Fruit fly (Drosophila melanogaster): Measurements from ENCODE around the gene Tgs1.
A peak's percentile ranks its signal among the peaks of the same experiment; 100 is the strongest.

Gene Tgs1

dm6 chr3R:18243718-18244170 is 11.6 kb upstream of the Tgs1 start (continued):
- TF ChIP-seq tll (GFP tag; optimal IDR thresholded peaks at IDR 0.05) (no peak), org-1 (GFP tag; optimal IDR thresholded peaks at IDR 0.05) (no peak), CG11723 (GFP tag; optimal IDR thresholded peaks at IDR 0.05) (no peak), CG8388 (GFP tag; optimal IDR thresholded peaks at IDR 0.05) (no peak), CG9797 (GFP tag; optimal IDR thresholded peaks at IDR 0.05) (no peak), CrebB (tag; optimal IDR thresholded peaks at IDR 0.05) (peak; percentile 11), fd102C (GFP tag; optimal IDR thresholded peaks at IDR 0.05) (no peak), CG18262 (tag; optimal IDR thresholded peaks at IDR 0.05) (no peak), disco-r (GFP tag; optimal IDR thresholded peaks at IDR 0.05) (no peak), Vsx1 (GFP tag; optimal IDR thresholded peaks at IDR 0.05) (no peak), CG2129 (GFP tag; IDR thresholded peaks at IDR 0.05; ENCODE audit: partially characterized antibody) (no peak), cg (GFP tag; optimal IDR thresholded peaks at IDR 0.05) (no peak), zf30C (GFP tag; optimal IDR thresholded peaks at IDR 0.05) (no peak), hkb (optimal IDR thresholded peaks at IDR 0.05) (no peak), hkb (GFP tag; IDR thresholded peaks at IDR 0.05) (no peak), CG8944 (GFP tag; optimal IDR thresholded peaks at IDR 0.05) (no peak), Hr3 (GFP tag; optimal IDR thresholded peaks at IDR 0.05) (no peak), hth (optimal IDR thresholded peaks at IDR 0.05) (no peak), CG33557 (GFP tag; optimal IDR thresholded peaks at IDR 0.05) (no peak), CG17361 (GFP tag; IDR thresholded peaks at IDR 0.05) (no peak), CG13287 (GFP tag; IDR thresholded peaks at IDR 0.05; ENCODE audit: partially characterized antibody) (no peak), cad (GFP tag; optimal IDR thresholded peaks at IDR 0.05) (no peak), CG7556 (GFP tag; optimal IDR thresholded peaks at IDR 0.05) (no peak), CG4282 (GFP tag; optimal IDR thresholded peaks at IDR 0.05) (peak; percentile 21), CG12236 (GFP tag; optimal IDR thresholded peaks at IDR 0.05) (no peak), wdn (GFP tag; IDR thresholded peaks at IDR 0.05) (0 out of 2 replicates have a peak, but pooled peaks have one; percentile 10), B-H2 (GFP tag; optimal IDR thresholded peaks at IDR 0.05) (peak; percentile 51), CG15011 (GFP tag; optimal IDR thresholded peaks at IDR 0.05) (no peak), eyg (GFP tag; optimal IDR thresholded peaks at IDR 0.05) (no peak), CG10209 (GFP tag; optimal IDR thresholded peaks at IDR 0.05) (no peak), hbn (GFP tag; IDR thresholded peaks at IDR 0.05; ENCODE audit: partially characterized antibody) (no peak), nmo (GFP tag; optimal IDR thresholded peaks at IDR 0.05) (no peak), CkIIα-i1 (GFP tag; IDR thresholded peaks at IDR 0.05) (no peak), CG16779 (GFP tag; IDR thresholded peaks at IDR 0.05) (no peak), CG12391 (tag; optimal IDR thresholded peaks at IDR 0.05) (no peak), fd64A (GFP tag; optimal IDR thresholded peaks at IDR 0.05) (no peak), maf-S (GFP tag; optimal IDR thresholded peaks at IDR 0.05) (peak; percentile 13), stc (GFP tag; IDR thresholded peaks at IDR 0.05) (no peak), Gsc (GFP tag; IDR thresholded peaks at IDR 0.05) (no peak), D19B (GFP tag; optimal IDR thresholded peaks at IDR 0.05) (peak; percentile 6), CG6813 (GFP tag; optimal IDR thresholded peaks at IDR 0.05) (peak; percentile 44), onecut (GFP tag; IDR thresholded peaks at IDR 0.05) (peak; percentile 100), bsh (GFP tag; optimal IDR thresholded peaks at IDR 0.05) (no peak), aop (GFP tag; IDR thresholded peaks at IDR 0.05) (no peak), dpn (GFP tag; optimal IDR thresholded peaks at IDR 0.05) (no peak), CG30431 (GFP tag; optimal IDR thresholded peaks at IDR 0.05) (no peak), Spps (tag; optimal IDR thresholded peaks at IDR 0.05) (no peak), gfzf (GFP tag; optimal IDR thresholded peaks at IDR 0.05) (no peak), eve (GFP tag; optimal IDR thresholded peaks at IDR 0.05) (no peak), CG34422 (GFP tag; IDR thresholded peaks at IDR 0.05) (no peak; the same call in 2 of the 3 replicates), schlank (tag; optimal IDR thresholded peaks at IDR 0.05) (peak; percentile 3), Dip2 (GFP tag; IDR thresholded peaks at IDR 0.05) (no peak)
